Fruit fly (Drosophila melanogaster): ENCODE measurements around the gene CG8475.

- no peak for TF ChIP-seq psq (optimal IDR thresholded peaks at IDR 0.05)
- no peak for TF ChIP-seq Myc (optimal IDR thresholded peaks at IDR 0.05)
- no peak for TF ChIP-seq h (optimal IDR thresholded peaks at IDR 0.05)
Observed at dm6 chr2L:8162307-8163024, 34.3 kb downstream of the CG8475 start, which contains the start of gene Acbp1.
